Worm (Caenorhabditis elegans) whole organism, L3 larva: ENCODE data around the gene acr-3.

Experiments
- ceh-16 ChIP-seq: sonication (generic microtip); optimal IDR thresholded peaks from 2 replicates; lab custom pipeline; 2017; ENCODE audit warnings: missing biosample characterization, missing genetic modification characterization
- elt-2 ChIP-seq: sonication (generic microtip); optimal IDR thresholded peaks from 2 replicates; lab custom pipeline; 2016; ENCODE audit warnings: missing genetic modification reagents, mild to moderate bottlenecking, missing genetic modification characterization, missing compliant biosample characterization
- fkh-10 ChIP-seq: sonication (generic microtip); optimal IDR thresholded peaks from 2 replicates; lab custom pipeline; 2017; ENCODE audit warnings: missing biosample characterization, missing genetic modification reagents, missing genetic modification characterization
- lin-15B ChIP-seq: fragments of 150-350 bp; optimal IDR thresholded peaks from 2 replicates; lab custom pipeline; 2014; ENCODE audit warnings: missing biosample characterization, missing genetic modification characterization
- lin-39 ChIP-seq: fragments of 150-350 bp; optimal IDR thresholded peaks from 2 replicates; lab custom pipeline; 2018; ENCODE audit warnings: missing biosample characterization, missing genetic modification reagents, missing genetic modification characterization
- nhr-237 ChIP-seq: fragments of 150-350 bp; optimal IDR thresholded peaks from 2 replicates; lab custom pipeline; 2014; ENCODE audit warnings: missing biosample characterization, missing genetic modification characterization
- ztf-11 ChIP-seq: fragments of 150-350 bp; optimal IDR thresholded peaks from 2 replicates; lab custom pipeline; 2014; ENCODE audit warnings: missing biosample characterization, missing genetic modification characterization
- ztf-4 ChIP-seq: fragments of 150-350 bp; optimal IDR thresholded peaks from 2 replicates; lab custom pipeline; 2014; ENCODE audit warnings: missing biosample characterization, missing genetic modification characterization

- no peak for TF ChIP-seq ceh-16 (tag; lab: Kevin White, UChicago)
- no peak for TF ChIP-seq nhr-237 (tag; lab: Kevin White, UChicago)
- TF ChIP-seq ztf-4 (tag; lab: Kevin White, UChicago) = no peak
- no peak for TF ChIP-seq ztf-11 (tag; lab: Kevin White, UChicago)
- peak; percentile 66 for TF ChIP-seq lin-39 (tag; lab: Kevin White, UChicago)
- no peak for TF ChIP-seq elt-2 (tag; lab: Kevin White, UChicago)
- TF ChIP-seq fkh-10 (GFP tag; lab: Kevin White, UChicago) = peak; percentile 85
- no peak for TF ChIP-seq lin-15B
These were observed 35.6 kb downstream of the acr-3 start for ce11 chrX:6744978-6745377.
